Worm (Caenorhabditis elegans): ENCODE measurements around the gene C02E7.10.

The C02E7.10 gene

DNA sequence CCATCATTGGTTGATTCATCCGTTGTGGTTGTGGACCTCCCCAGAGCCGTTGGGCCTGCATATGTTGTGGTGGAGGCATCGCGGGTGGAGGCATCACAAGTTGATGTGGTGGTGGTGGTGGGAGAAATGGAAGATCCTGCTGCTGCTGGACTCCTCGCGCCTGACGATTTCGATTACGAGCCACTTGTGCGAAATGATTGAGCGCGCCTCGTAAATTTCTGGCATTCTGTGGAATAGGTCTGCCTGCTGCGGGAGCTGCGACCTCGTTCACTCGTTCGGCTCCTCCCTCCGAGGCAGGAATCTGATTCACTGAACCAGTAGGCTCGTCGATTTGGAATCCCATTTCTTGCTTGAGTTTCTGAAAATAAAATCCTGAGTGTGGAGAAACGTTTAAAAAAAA, 27.8 kb upstream of the C02E7.10 start:
- TF ChIP-seq egrh-3 (GFP tag; IDR thresholded peaks at IDR 0.05) = peak; percentile 5; the same call in 1 of the 2 replicates
- TF ChIP-seq nhr-80 (tag; optimal IDR thresholded peaks at IDR 0.05) = no peak
- no peak for TF ChIP-seq ceh-79 (tag; optimal IDR thresholded peaks at IDR 0.05)
- no peak for TF ChIP-seq tlf-1 (GFP tag; optimal IDR thresholded peaks at IDR 0.05)
- no peak for TF ChIP-seq egl-18 (GFP tag; IDR thresholded peaks at IDR 0.05)
- TF ChIP-seq chd-7 (tag; optimal IDR thresholded peaks at IDR 0.05) = no peak
- peak; percentile 65 for TF ChIP-seq zfh-2 (GFP tag; conservative IDR thresholded peaks at IDR 0.05)
- TF ChIP-seq ceh-40 (GFP tag; IDR thresholded peaks at IDR 0.05) = no peak
- TF ChIP-seq cebp-2 (GFP tag; IDR thresholded peaks at IDR 0.05) = no peak
- TF ChIP-seq him-1 (tag; optimal IDR thresholded peaks at IDR 0.05) = no peak
- 0 out of 2 replicates have a peak, but pooled peaks have one; percentile 16 for TF ChIP-seq dox-1 (GFP tag; IDR thresholded peaks at IDR 0.05)
- no peak for TF ChIP-seq dpl-1 (GFP tag; optimal IDR thresholded peaks at IDR 0.05)
- no peak for TF ChIP-seq lir-1 (GFP tag; conservative IDR thresholded peaks at IDR 0.05)
- TF ChIP-seq Y53G8AR.9 (GFP tag; conservative IDR thresholded peaks at IDR 0.05) = peak; percentile 25; the same call in 1 of the 2 replicates

DNA sequence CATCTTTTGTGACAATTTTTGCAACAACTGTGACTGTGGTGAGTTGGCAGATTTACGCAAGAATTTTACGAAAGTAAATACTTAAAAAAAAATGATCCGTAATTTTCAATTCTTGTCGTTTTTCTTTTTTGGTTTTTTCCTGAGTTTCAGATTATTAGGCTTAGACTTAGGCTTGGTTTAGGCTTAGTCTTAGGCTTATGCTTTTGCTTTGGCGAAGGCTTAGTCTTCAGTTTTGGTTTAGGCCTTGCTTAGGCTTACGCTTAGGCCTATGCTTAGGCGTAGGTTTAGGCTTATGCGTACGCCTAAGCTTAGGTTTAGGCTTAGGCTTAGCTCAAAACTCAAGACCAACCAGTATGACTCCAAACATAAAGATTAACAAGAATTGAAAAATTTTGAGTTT, 24.8 kb upstream of the C02E7.10 start:
- no peak for TF ChIP-seq pbrm-1 (GFP tag; IDR thresholded peaks at IDR 0.05)
- no peak for TF ChIP-seq zfh-2 (GFP tag; conservative IDR thresholded peaks at IDR 0.05)
- no peak for TF ChIP-seq sptf-2 (GFP tag; optimal IDR thresholded peaks at IDR 0.05)
- TF ChIP-seq efl-1 (GFP tag; optimal IDR thresholded peaks at IDR 0.05) = no peak
- TF ChIP-seq nfya-2 (GFP tag; IDR thresholded peaks at IDR 0.05) = no peak
- no peak for TF ChIP-seq B0019.2 (GFP tag; conservative IDR thresholded peaks at IDR 0.05)
- no peak for TF ChIP-seq die-1 (tag; optimal IDR thresholded peaks at IDR 0.05)
- TF ChIP-seq tlf-1 (GFP tag; optimal IDR thresholded peaks at IDR 0.05) = no peak
- TF ChIP-seq madf-10 (tag; optimal IDR thresholded peaks at IDR 0.05) = no peak

DNA sequence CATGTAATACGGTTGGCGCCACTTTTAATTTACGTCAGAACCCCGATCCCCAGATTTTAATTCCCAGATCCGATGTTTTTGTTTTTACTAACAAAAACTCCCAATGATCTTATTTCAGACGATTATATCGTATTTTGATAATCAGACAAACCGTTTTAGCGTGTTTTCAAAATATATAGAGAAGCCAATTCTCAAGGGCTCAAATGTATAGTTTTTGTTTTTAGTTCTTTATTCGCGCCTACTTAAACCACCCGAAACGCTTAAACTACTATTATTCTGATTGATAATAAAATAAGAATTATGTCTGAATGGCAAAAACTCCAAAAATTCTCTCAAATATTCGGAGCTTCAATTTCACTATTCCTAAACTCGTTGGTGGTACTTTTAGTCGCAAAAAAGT, 23.7 kb upstream of the C02E7.10 start, which contains the start of gene str-208:
Gene str-208 (plus strand): TSS at position 301 of the 400 bp plus-strand sequence.
- no peak for TF ChIP-seq ztf-22 (GFP tag; optimal IDR thresholded peaks at IDR 0.05)
- no peak for TF ChIP-seq aptf-2 (GFP tag; conservative IDR thresholded peaks at IDR 0.05)
- TF ChIP-seq mes-4 (tag; optimal IDR thresholded peaks at IDR 0.05) = no peak
- TF ChIP-seq Y56A3A.18 (GFP tag; IDR thresholded peaks at IDR 0.05) = no peak
- no peak for TF ChIP-seq Y53G8AR.9 (GFP tag; conservative IDR thresholded peaks at IDR 0.05)
- TF ChIP-seq ztf-28 (GFP tag; IDR thresholded peaks at IDR 0.05) = no peak
- TF ChIP-seq gei-17 (GFP tag; optimal IDR thresholded peaks at IDR 0.05) = no peak
- TF ChIP-seq tbx-9 (tag; optimal IDR thresholded peaks at IDR 0.05; ENCODE audit: borderline replicate concordance) = no peak
- TF ChIP-seq Y67H2A.10 (GFP tag; conservative IDR thresholded peaks at IDR 0.05) = no peak
- no peak for TF ChIP-seq egl-44 (GFP tag; IDR thresholded peaks at IDR 0.05)

DNA sequence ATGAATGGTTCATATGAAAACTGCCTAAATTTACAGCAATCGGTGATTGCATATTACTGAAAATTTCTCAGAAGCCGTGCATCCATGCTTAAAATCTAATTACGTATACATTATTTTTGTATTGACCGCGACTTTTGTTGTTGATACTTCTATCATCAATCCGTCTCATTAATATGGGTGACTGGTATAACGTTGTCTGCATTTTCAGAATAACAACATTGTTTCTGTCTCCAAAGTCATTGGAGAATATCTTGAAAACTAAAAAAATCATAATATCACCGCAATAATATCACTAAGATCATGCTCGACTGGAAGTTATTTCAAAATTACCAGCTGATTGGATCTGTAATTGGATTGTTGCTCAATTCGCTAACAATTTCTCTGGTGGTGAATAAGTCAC, 18.6 kb upstream of the C02E7.10 start, which contains the start of gene str-207:
Gene str-207 (plus strand): TSS at position 301 of the 400 bp plus-strand sequence.
- TF ChIP-seq Y53G8AR.9 (GFP tag; conservative IDR thresholded peaks at IDR 0.05) (no peak), ceh-40 (GFP tag; IDR thresholded peaks at IDR 0.05) (no peak), Y67H2A.10 (GFP tag; conservative IDR thresholded peaks at IDR 0.05) (no peak), gei-17 (GFP tag; optimal IDR thresholded peaks at IDR 0.05) (no peak), aptf-3 (GFP tag; IDR thresholded peaks at IDR 0.05) (no peak), madf-6 (GFP tag; IDR thresholded peaks at IDR 0.05) (no peak), ztf-3 (GFP tag; optimal IDR thresholded peaks at IDR 0.05) (no peak), ztf-18 (tag; optimal IDR thresholded peaks at IDR 0.05) (no peak), B0261.1 (tag; optimal IDR thresholded peaks at IDR 0.05) (no peak), ztf-28 (GFP tag; IDR thresholded peaks at IDR 0.05) (no peak)

Measured in whole organism, young adult.